Worm (Caenorhabditis elegans): ENCODE results near the gene wrt-10.

DNA sequence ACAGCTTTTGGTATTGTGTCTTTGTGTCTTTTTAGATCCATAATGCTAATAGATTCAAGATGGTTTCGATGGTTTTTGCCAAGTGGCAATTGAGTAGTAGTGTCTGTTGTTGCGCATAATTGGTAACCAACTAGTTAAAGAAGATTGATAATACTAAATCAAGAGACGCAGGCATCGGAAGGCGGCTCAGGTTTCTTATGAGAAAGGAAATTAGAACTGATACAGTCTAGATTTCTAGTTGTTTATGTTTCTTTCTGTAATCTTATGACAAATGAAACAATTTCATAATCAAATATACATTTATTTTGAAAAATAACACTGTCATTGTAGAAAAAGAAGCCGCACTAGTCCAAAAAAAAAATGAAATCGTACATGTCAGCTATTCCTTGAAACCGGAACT lies 19.4 kb upstream of the wrt-10 start, which contains the start of gene ZK1290.10:
- no peak for TF ChIP-seq snpc-1.2 (GFP tag; IDR thresholded peaks at IDR 0.05)
- TF ChIP-seq nhr-28 (tag; optimal IDR thresholded peaks at IDR 0.05): no peak
- TF ChIP-seq ztf-7 (tag; optimal IDR thresholded peaks at IDR 0.05): no peak
- no peak for TF ChIP-seq pha-4 (GFP tag; IDR thresholded peaks at IDR 0.05)
- TF ChIP-seq pha-4 (tag; optimal IDR thresholded peaks at IDR 0.05): no peak
